Fruit fly (Drosophila melanogaster) whole organism, embryonic: Measurements from ENCODE around the gene Polr3A.

Experiments
- Adf1 ChIP-seq: fragments of 200-800 bp; sonication (Bioruptor generic); IDR thresholded peaks from 2 replicates; pipeline ENCODE4 v1.3.6; 2022; ENCODE audit warnings: missing biosample characterization, missing genetic modification characterization
- Blimp-1 ChIP-seq: fragments of 200-800 bp; sonication (Bioruptor generic); optimal IDR thresholded peaks from 3 replicates; lab custom pipeline; 2018; ENCODE audit warnings: missing biosample characterization, missing genetic modification characterization, mild to moderate bottlenecking, moderate library complexity, missing genetic modification reagents
- BtbVII ChIP-seq: fragments of 200-800 bp; sonication (Bioruptor generic); optimal IDR thresholded peaks from 3 replicates; lab custom pipeline; 2017; ENCODE audit warnings: missing biosample characterization, mild to moderate bottlenecking, missing genetic modification characterization
- CG11456 ChIP-seq: fragments of 200-800 bp; sonication (Bioruptor generic); IDR thresholded peaks from 3 replicates; pipeline ENCODE4 v1.3.6; 2022; ENCODE audit warnings: missing biosample characterization, missing genetic modification characterization
- CG12391 ChIP-seq: fragments of 200-800 bp; sonication (Bioruptor generic); optimal IDR thresholded peaks from 3 replicates; lab custom pipeline; 2018; ENCODE audit warnings: missing biosample characterization, mild to moderate bottlenecking, missing genetic modification characterization, moderate library complexity
- CG13775 ChIP-seq: fragments of 200-800 bp; sonication (Bioruptor generic); optimal IDR thresholded peaks from 3 replicates; lab custom pipeline; 2017; ENCODE audit warnings: missing biosample characterization, mild to moderate bottlenecking, missing genetic modification characterization
- CG14050 ChIP-seq: fragments of 200-800 bp; sonication (Bioruptor generic); IDR thresholded peaks from 3 replicates; pipeline ENCODE4 v1.3.6; 2022; ENCODE audit warnings: missing biosample characterization, missing genetic modification characterization
- CG15601 ChIP-seq: fragments of 200-800 bp; sonication (Bioruptor generic); optimal IDR thresholded peaks from 3 replicates; lab custom pipeline; 2019; ENCODE audit warnings: missing biosample characterization, mild to moderate bottlenecking, missing genetic modification characterization, moderate library complexity
- CG17186 ChIP-seq: fragments of 200-800 bp; sonication (Bioruptor generic); optimal IDR thresholded peaks from 3 replicates; lab custom pipeline; 2017; ENCODE audit warnings: missing biosample characterization, missing genetic modification reagents, missing genetic modification characterization
- CG17612 ChIP-seq: fragments of 200-800 bp; sonication (Bioruptor generic); IDR thresholded peaks from 2 replicates; pipeline ENCODE4 v1.3.6; 2022; ENCODE audit warnings: missing biosample characterization, missing genetic modification characterization
- CG18619 ChIP-seq: fragments of 200-800 bp; sonication (Bioruptor generic); optimal IDR thresholded peaks from 3 replicates; lab custom pipeline; 2017; ENCODE audit warnings: missing biosample characterization, mild to moderate bottlenecking, missing genetic modification characterization
- CG30020 ChIP-seq: fragments of 200-800 bp; optimal IDR thresholded peaks from 2 replicates; lab custom pipeline; 2019; ENCODE audit warnings: missing biosample characterization, mild to moderate bottlenecking, missing genetic modification characterization, moderate library complexity
- CG31224 ChIP-seq: fragments of 200-800 bp; sonication (Bioruptor generic); IDR thresholded peaks from 2 replicates; pipeline ENCODE4 v1.3.6; 2022; ENCODE audit warnings: missing biosample characterization, missing genetic modification characterization
- CG3281 ChIP-seq: fragments of 200-800 bp; sonication (Bioruptor generic); optimal IDR thresholded peaks from 3 replicates; lab custom pipeline; 2017; ENCODE audit warnings: missing biosample characterization, mild to moderate bottlenecking, missing genetic modification characterization
- CG6689 ChIP-seq: fragments of 200-800 bp; sonication (Bioruptor generic); IDR thresholded peaks from 2 replicates; pipeline ENCODE4 v1.3.6; 2022; ENCODE audit warnings: missing biosample characterization, missing genetic modification characterization
- CG8388 ChIP-seq: fragments of 200-800 bp; sonication (Bioruptor generic); optimal IDR thresholded peaks from 2 replicates; lab custom pipeline; 2019; ENCODE audit warnings: missing biosample characterization, mild to moderate bottlenecking, missing genetic modification characterization, moderate library complexity
- CkIIα-i1 ChIP-seq: fragments of 200-800 bp; sonication (Bioruptor generic); IDR thresholded peaks from 2 replicates; pipeline ENCODE4 v1.3.6; 2022; ENCODE audit warnings: missing biosample characterization, missing genetic modification characterization
- CrebB ChIP-seq: fragments of 200-800 bp; sonication (Bioruptor generic); optimal IDR thresholded peaks from 3 replicates; lab custom pipeline; 2018; ENCODE audit warnings: missing biosample characterization, mild to moderate bottlenecking, missing genetic modification characterization
- Dek ChIP-seq: fragments of 200-800 bp; sonication (Bioruptor generic); optimal IDR thresholded peaks from 3 replicates; lab custom pipeline; 2019; ENCODE audit warnings: missing biosample characterization, mild to moderate bottlenecking, missing genetic modification characterization, moderate library complexity
- Doc3 ChIP-seq: fragments of 200-800 bp; sonication (Bioruptor generic); IDR thresholded peaks from 3 replicates; pipeline ENCODE4 v1.3.6; 2022; ENCODE audit warnings: missing biosample characterization, missing genetic modification characterization; ENCODE audit not compliant: partially characterized antibody
- HHEX ChIP-seq: fragments of 200-800 bp; sonication (Bioruptor generic); optimal IDR thresholded peaks from 3 replicates; lab custom pipeline; 2017; ENCODE audit warnings: missing biosample characterization, mild to moderate bottlenecking, missing genetic modification characterization, missing genetic modification reagents
- HmgD ChIP-seq: fragments of 200-800 bp; sonication (Bioruptor generic); optimal IDR thresholded peaks from 3 replicates; lab custom pipeline; 2016; ENCODE audit warnings: missing biosample characterization, missing genetic modification characterization
- Scr ChIP-seq: fragments of 200-800 bp; sonication (Bioruptor generic); IDR thresholded peaks from 2 replicates; pipeline ENCODE4 v1.3.6; 2022; ENCODE audit warnings: missing biosample characterization, missing genetic modification characterization; ENCODE audit not compliant: partially characterized antibody
- Ssrp ChIP-seq: fragments of 200-800 bp; sonication (Bioruptor generic); optimal IDR thresholded peaks from 2 replicates; lab custom pipeline; 2018; ENCODE audit warnings: missing biosample characterization, mild to moderate bottlenecking, missing genetic modification characterization, moderate library complexity
- Vsx1 ChIP-seq: fragments of 200-800 bp; sonication (Bioruptor generic); optimal IDR thresholded peaks from 2 replicates; lab custom pipeline; 2017; ENCODE audit warnings: missing biosample characterization, mild to moderate bottlenecking, missing genetic modification characterization, missing genetic modification reagents
- Xbp1 ChIP-seq: fragments of 200-800 bp; sonication (Bioruptor generic); optimal IDR thresholded peaks from 3 replicates; lab custom pipeline; 2016; ENCODE audit warnings: missing biosample characterization, mild to moderate bottlenecking, missing genetic modification characterization
- ase ChIP-seq: fragments of 200-800 bp; sonication (Bioruptor generic); IDR thresholded peaks from 3 replicates; pipeline ENCODE4 v1.3.6; 2022; ENCODE audit warnings: missing biosample characterization, missing genetic modification characterization
- bigmax ChIP-seq: fragments of 200-800 bp; sonication (Bioruptor generic); optimal IDR thresholded peaks from 2 replicates; lab custom pipeline; 2018; ENCODE audit warnings: missing biosample characterization, mild to moderate bottlenecking, missing genetic modification characterization
- bowl ChIP-seq: fragments of 200-800 bp; sonication (Bioruptor generic); IDR thresholded peaks from 2 replicates; pipeline ENCODE4 v1.3.6; 2022; ENCODE audit warnings: missing biosample characterization, missing genetic modification characterization
- chm ChIP-seq: fragments of 200-800 bp; sonication (Bioruptor generic); IDR thresholded peaks from 2 replicates; pipeline ENCODE4 v1.3.6; 2022; ENCODE audit warnings: missing biosample characterization, missing genetic modification characterization
- crc ChIP-seq: fragments of 200-800 bp; sonication (Bioruptor generic); optimal IDR thresholded peaks from 2 replicates; lab custom pipeline; 2016; ENCODE audit warnings: missing biosample characterization, missing genetic modification characterization
- dm ChIP-seq: fragments of 200-800 bp; sonication (Bioruptor generic); optimal IDR thresholded peaks from 3 replicates; lab custom pipeline; 2016; ENCODE audit warnings: missing biosample characterization, missing genetic modification characterization
- dmrt11E ChIP-seq: fragments of 200-800 bp; sonication (Bioruptor generic); optimal IDR thresholded peaks from 3 replicates; lab custom pipeline; 2018; ENCODE audit warnings: missing biosample characterization, mild to moderate bottlenecking, missing genetic modification characterization, moderate library complexity
- ems ChIP-seq: fragments of 200-800 bp; sonication (Bioruptor generic); optimal IDR thresholded peaks from 3 replicates; lab custom pipeline; 2016; ENCODE audit warnings: missing biosample characterization, missing genetic modification characterization
- ftz-f1 ChIP-seq: fragments of 200-800 bp; sonication (Bioruptor generic); optimal IDR thresholded peaks from 2 replicates; lab custom pipeline; 2016; ENCODE audit warnings: missing biosample characterization, missing genetic modification characterization
- inv ChIP-seq: fragments of 200-800 bp; sonication (Bioruptor generic); IDR thresholded peaks from 2 replicates; pipeline ENCODE4 v1.3.6; 2022; ENCODE audit warnings: missing biosample characterization, missing genetic modification characterization; ENCODE audit not compliant: partially characterized antibody
- mam ChIP-seq: fragments of 200-800 bp; sonication (Bioruptor generic); optimal IDR thresholded peaks from 3 replicates; lab custom pipeline; 2016; ENCODE audit warnings: missing biosample characterization, missing genetic modification characterization
- nerfin-2 ChIP-seq: fragments of 200-800 bp; sonication (Bioruptor generic); IDR thresholded peaks from 2 replicates; pipeline ENCODE4 v1.3.6; 2022; ENCODE audit warnings: missing biosample characterization, missing genetic modification characterization; ENCODE audit not compliant: partially characterized antibody
- nmo ChIP-seq: fragments of 200-800 bp; sonication (Bioruptor generic); optimal IDR thresholded peaks from 2 replicates; lab custom pipeline; 2018; ENCODE audit warnings: missing biosample characterization, mild to moderate bottlenecking, missing genetic modification characterization, moderate library complexity
- org-1 ChIP-seq: fragments of 200-800 bp; sonication (Bioruptor generic); optimal IDR thresholded peaks from 2 replicates; lab custom pipeline; 2017; ENCODE audit warnings: missing biosample characterization, missing genetic modification characterization
- pzg ChIP-seq: fragments of 200-800 bp; sonication (Bioruptor generic); optimal IDR thresholded peaks from 3 replicates; lab custom pipeline; 2018; ENCODE audit warnings: missing biosample characterization, mild to moderate bottlenecking, missing genetic modification characterization, moderate library complexity
- sens ChIP-seq: fragments of 200-800 bp; sonication (Bioruptor generic); peaks from one replicate; lab custom pipeline; 2016; ENCODE audit warnings: missing biosample characterization, missing genetic modification characterization
- sob ChIP-seq: fragments of 200-800 bp; sonication (Bioruptor generic); IDR thresholded peaks from 2 replicates; pipeline ENCODE4 v1.3.6; 2022; ENCODE audit warnings: missing biosample characterization, missing genetic modification characterization
- sug ChIP-seq: fragments of 200-800 bp; optimal IDR thresholded peaks from 2 replicates; lab custom pipeline; 2019; ENCODE audit warnings: missing biosample characterization, mild to moderate bottlenecking, missing genetic modification characterization, moderate library complexity
- tgo ChIP-seq: fragments of 200-800 bp; sonication (Bioruptor generic); IDR thresholded peaks from 3 replicates; pipeline ENCODE4 v1.3.6; 2022; ENCODE audit warnings: missing biosample characterization, missing genetic modification characterization
- toy ChIP-seq: fragments of 200-800 bp; sonication (Bioruptor generic); IDR thresholded peaks from 2 replicates; pipeline ENCODE4 v1.3.6; 2022; ENCODE audit warnings: missing biosample characterization, missing genetic modification characterization
- tup ChIP-seq: fragments of 200-800 bp; sonication (Bioruptor generic); optimal IDR thresholded peaks from 2 replicates; lab custom pipeline; 2016; ENCODE audit warnings: missing biosample characterization, mild to moderate bottlenecking, missing genetic modification characterization, moderate library complexity
- vnd ChIP-seq: fragments of 200-800 bp; sonication (Bioruptor generic); IDR thresholded peaks from 3 replicates; pipeline ENCODE4 v1.3.6; 2022; ENCODE audit warnings: missing biosample characterization, missing genetic modification characterization; ENCODE audit not compliant: partially characterized antibody
- wek ChIP-seq: fragments of 200-800 bp; sonication (Bioruptor generic); optimal IDR thresholded peaks from 3 replicates; lab custom pipeline; 2018; ENCODE audit warnings: missing biosample characterization, mild to moderate bottlenecking, missing genetic modification characterization, moderate library complexity
- zfh1 ChIP-seq: fragments of 200-800 bp; sonication (Bioruptor generic); IDR thresholded peaks from 3 replicates; pipeline ENCODE4 v1.3.6; 2022; ENCODE audit warnings: missing biosample characterization, missing genetic modification characterization

The Polr3A gene

dm6 chrX:15740288-15740726 lies 22.4 kb upstream of the Polr3A start (continued):
- no peak; the same call in 1 of the 2 replicates for TF ChIP-seq bowl (GFP tag; lab: Robert Waterston, UW)
- TF ChIP-seq bigmax (GFP tag; lab: Kevin White, UChicago) = peak; percentile 21
- TF ChIP-seq tup (GFP tag; lab: Kevin White, UChicago) = no peak
- TF ChIP-seq dm (GFP tag; lab: Kevin White, UChicago) = no peak
- peak; percentile 87 for TF ChIP-seq sob
- TF ChIP-seq ase (GFP tag; lab: Robert Waterston, UW) = peak; percentile 65; the same call in 1 of the 3 replicates
- no peak for TF ChIP-seq nerfin-2 (GFP tag; lab: Robert Waterston, UW)
- peak; percentile 91 for TF ChIP-seq sens (GFP tag; lab: Kevin White, UChicago)
- TF ChIP-seq chm (GFP tag; lab: Robert Waterston, UW) = peak; percentile 62; the same call in 1 of the 2 replicates
- no peak for TF ChIP-seq inv
- peak; percentile 65 for TF ChIP-seq CG31224 (GFP tag; lab: Robert Waterston, UW)
- TF ChIP-seq wek = no peak
- peak; percentile 7 for TF ChIP-seq pzg (GFP tag; lab: Kevin White, UChicago)
- TF ChIP-seq Doc3 (GFP tag; lab: Robert Waterston, UW) = no peak
- TF ChIP-seq CG30020 (tag; lab: Kevin White, UChicago) = no peak
- TF ChIP-seq CG8388 (GFP tag; lab: Kevin White, UChicago) = peak; percentile 50
- TF ChIP-seq tgo (GFP tag; lab: Robert Waterston, UW) = peak; percentile 72
- TF ChIP-seq mam (GFP tag; lab: Kevin White, UChicago) = peak; percentile 69
- TF ChIP-seq Dek (tag; lab: Kevin White, UChicago) = peak; percentile 80
- TF ChIP-seq vnd (GFP tag; lab: Robert Waterston, UW) = no peak
- peak; percentile 78 for TF ChIP-seq CG3281 (GFP tag; lab: Kevin White, UChicago)
- peak; percentile 53 for TF ChIP-seq nmo (GFP tag; lab: Kevin White, UChicago)
- TF ChIP-seq Scr (GFP tag; lab: Robert Waterston, UW) = no peak
- peak; percentile 55; the same call in 1 of the 2 replicates for TF ChIP-seq CG17612 (GFP tag; lab: Robert Waterston, UW)
- TF ChIP-seq sug (tag; lab: Kevin White, UChicago) = peak; percentile 54
- TF ChIP-seq crc (GFP tag; lab: Kevin White, UChicago) = peak; percentile 22
- TF ChIP-seq Blimp-1 = peak; percentile 48
- TF ChIP-seq BtbVII (GFP tag; lab: Kevin White, UChicago) = peak; percentile 48
- peak; percentile 66 for TF ChIP-seq Xbp1
- peak; percentile 46 for TF ChIP-seq Ssrp (tag; lab: Kevin White, UChicago)
- TF ChIP-seq CG6689 (GFP tag; lab: Robert Waterston, UW) = peak; percentile 60
- peak; percentile 35; the same call in 1 of the 3 replicates for TF ChIP-seq CG14050
- TF ChIP-seq HHEX = peak; percentile 80
- TF ChIP-seq HmgD (GFP tag; lab: Kevin White, UChicago) = no peak
- TF ChIP-seq CG18619 (GFP tag; lab: Kevin White, UChicago) = peak; percentile 76
- peak; percentile 53 for TF ChIP-seq org-1 (GFP tag; lab: Kevin White, UChicago)
- peak; percentile 73; the same call in 2 of the 3 replicates for TF ChIP-seq zfh1 (GFP tag; lab: Robert Waterston, UW)
- TF ChIP-seq CG17186 (GFP tag; lab: Kevin White, UChicago) = no peak
- no peak for TF ChIP-seq ftz-f1 (GFP tag; lab: Kevin White, UChicago)
- peak; percentile 69 for TF ChIP-seq CG12391 (tag; lab: Kevin White, UChicago)
- 0 out of 2 replicates have a peak, but pooled peaks have one; percentile 40 for TF ChIP-seq toy (GFP tag; lab: Robert Waterston, UW)
- no peak for TF ChIP-seq CkIIα-i1 (GFP tag; lab: Robert Waterston, UW)
- peak; percentile 38 for TF ChIP-seq dmrt11E (tag; lab: Kevin White, UChicago)
- TF ChIP-seq Adf1 (GFP tag; lab: Robert Waterston, UW) = peak; percentile 52; the same call in 1 of the 2 replicates
- peak; percentile 70 for TF ChIP-seq Vsx1
- peak; percentile 82 for TF ChIP-seq CG11456 (GFP tag; lab: Robert Waterston, UW)
- peak; percentile 66 for TF ChIP-seq ems (GFP tag; lab: Kevin White, UChicago)
- no peak for TF ChIP-seq CG15601 (tag; lab: Kevin White, UChicago)
- peak; percentile 50 for TF ChIP-seq CrebB
- peak; percentile 48 for TF ChIP-seq CG13775 (GFP tag; lab: Kevin White, UChicago)
